Fruit fly (Drosophila melanogaster) S2 (cell line): ENCODE data around the gene CG6236.

Experiments used
- CG8478 ChIP-seq: fragments of >200 bp; optimal IDR thresholded peaks from 2 replicates; lab custom pipeline; 2018
- CTCF ChIP-seq, 2 experiments: fragments of >200 bp; optimal IDR thresholded peaks; 2 replicates each; lab custom pipeline; 2018

The CG6236 gene

DNA sequence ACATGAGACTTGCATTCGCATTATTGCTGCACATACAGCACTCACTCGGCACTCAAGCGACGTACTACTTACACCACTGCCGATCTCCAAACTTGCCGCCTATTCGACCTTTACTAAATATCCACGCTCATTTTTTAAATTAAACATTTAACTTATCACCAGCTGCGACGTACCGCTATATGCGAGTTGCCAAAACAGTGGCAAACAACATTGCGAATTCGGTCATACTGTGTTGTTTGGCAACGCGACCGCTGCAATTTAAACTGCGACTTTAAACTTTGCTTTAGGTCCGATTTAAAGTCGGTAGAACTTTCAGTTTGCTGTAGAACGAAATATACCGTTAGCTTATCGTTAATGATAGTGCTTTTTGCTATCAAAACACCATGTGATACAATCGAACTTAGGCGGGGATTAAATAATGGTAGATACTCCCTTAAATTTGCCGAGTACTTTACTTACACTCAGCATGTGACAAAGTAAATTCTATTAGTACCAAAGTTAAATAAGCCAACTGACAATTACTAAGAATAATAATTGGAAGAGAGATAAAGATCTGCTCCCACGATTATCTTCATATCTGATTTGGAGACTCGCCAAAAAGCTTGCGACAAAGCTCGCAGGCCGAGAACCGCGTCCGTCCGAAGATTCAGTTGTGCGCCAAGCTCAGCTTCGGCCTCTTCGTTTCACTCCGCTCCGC lies at the start of gene CG6236, which contains the start of gene ea:
Gene CG6236, minus strand, starts transcription at position 187 of the 697 bp plus-strand sequence.
Gene ea, plus strand, starts transcription at position 647 of the 697 bp plus-strand sequence.
- TF ChIP-seq CG8478 (lab: Kevin White, UChicago) (no peak), CTCF (optimal IDR thresholded peaks at IDR 0.05; lab: Kevin White, UChicago) (no peak)

dm6 chr3R:15375470-15375869 lies 47.4 kb upstream of the CG6236 start:
- TF ChIP-seq CTCF (optimal IDR thresholded peaks at IDR 0.05; lab: Kevin White, UChicago) (no peak), CG8478 (lab: Kevin White, UChicago) (no peak)

DNA sequence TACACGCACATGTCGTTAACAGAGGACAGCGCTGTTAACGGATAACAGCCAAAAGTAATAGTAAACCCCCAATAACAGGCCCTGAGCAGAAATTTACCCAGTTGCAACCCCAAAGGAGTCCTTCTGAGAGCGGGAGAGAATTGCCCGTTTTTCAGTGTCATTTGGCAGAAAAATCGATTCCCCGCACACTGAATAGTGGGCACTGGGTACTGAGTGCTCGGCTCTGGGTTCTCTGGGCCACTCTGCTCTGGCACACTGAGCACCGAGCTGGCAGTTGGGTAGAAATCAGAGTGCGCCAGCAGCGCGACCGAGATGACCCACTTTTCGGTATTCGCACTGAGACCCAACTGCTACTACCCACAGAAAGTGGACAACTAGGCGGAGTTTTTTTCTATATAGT lies 46.3 kb upstream of the CG6236 start, which contains the start of gene Rbp:
Gene Rbp, plus strand, starts transcription at position 239 of the 400 bp plus-strand sequence.
- TF ChIP-seq CTCF (optimal IDR thresholded peaks at IDR 0.05; lab: Kevin White, UChicago): no peak
- no peak for TF ChIP-seq CG8478 (lab: Kevin White, UChicago)

dm6 chr3R:15371833-15372232 lies 43.8 kb upstream of the CG6236 start, which contains the start of the genes Ccm3 and CG6136:
Gene Ccm3 (plus strand): TSS chr3R:15371957.
Gene CG6136 (minus strand): TSS chr3R:15372212.
- no peak for TF ChIP-seq CG8478 (lab: Kevin White, UChicago)
- peak in 1 of 2 experiments; percentile 2 for TF ChIP-seq CTCF (optimal IDR thresholded peaks at IDR 0.05; lab: Kevin White, UChicago)

DNA sequence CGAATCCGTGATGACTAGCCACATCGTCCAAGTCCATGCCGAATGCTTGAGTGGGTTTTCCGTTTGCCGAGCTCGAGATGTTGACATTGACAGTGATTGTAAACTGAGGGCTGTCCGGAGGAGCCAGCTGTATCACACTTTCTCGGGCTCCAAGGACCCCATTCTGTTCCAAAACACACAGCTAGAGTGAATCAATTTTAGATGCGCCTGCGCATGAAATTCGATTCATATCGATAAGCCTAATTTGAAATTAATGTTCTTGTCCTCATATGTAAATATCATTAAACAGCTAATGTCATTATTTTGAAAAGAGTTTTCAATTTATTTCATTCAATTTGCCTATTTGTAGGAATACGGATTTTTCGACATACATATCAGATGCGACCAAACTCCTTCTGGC lies 41.7 kb upstream of the CG6236 start, which contains the start of gene CG14868:
Gene CG14868, minus strand, starts transcription at position 204 of the 400 bp plus-strand sequence.
- TF ChIP-seq CG8478 (lab: Kevin White, UChicago) (no peak), CTCF (optimal IDR thresholded peaks at IDR 0.05; lab: Kevin White, UChicago) (no peak)

DNA sequence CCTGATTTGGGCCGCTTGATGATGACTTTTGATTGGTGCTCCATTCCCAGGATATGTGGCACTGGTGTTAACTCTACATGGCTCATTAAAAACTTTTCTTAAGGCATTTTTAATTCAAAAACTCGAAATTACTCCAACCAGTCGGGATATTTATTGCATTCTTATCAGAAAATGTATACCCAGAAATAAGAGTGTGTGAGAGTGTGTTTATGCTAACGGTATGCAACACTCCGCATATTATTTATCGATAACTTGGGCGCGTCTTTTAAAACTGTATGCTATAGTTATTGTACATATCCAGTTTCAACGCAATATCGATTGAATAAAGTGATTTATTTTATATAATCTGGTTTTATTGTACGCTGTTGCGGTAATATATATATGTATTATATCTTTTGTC lies 39.4 kb upstream of the CG6236 start, which contains the start of gene CG34404:
Gene CG34404, minus strand, starts transcription at position 189 of the 400 bp plus-strand sequence.
- no peak for TF ChIP-seq CG8478 (lab: Kevin White, UChicago)

- no peak for TF ChIP-seq CG8478 (lab: Kevin White, UChicago)
- no peak for TF ChIP-seq CTCF (optimal IDR thresholded peaks at IDR 0.05; lab: Kevin White, UChicago)
Measured at dm6 chr3R:15366839-15367238, 38.8 kb upstream of the CG6236 start.

DNA sequence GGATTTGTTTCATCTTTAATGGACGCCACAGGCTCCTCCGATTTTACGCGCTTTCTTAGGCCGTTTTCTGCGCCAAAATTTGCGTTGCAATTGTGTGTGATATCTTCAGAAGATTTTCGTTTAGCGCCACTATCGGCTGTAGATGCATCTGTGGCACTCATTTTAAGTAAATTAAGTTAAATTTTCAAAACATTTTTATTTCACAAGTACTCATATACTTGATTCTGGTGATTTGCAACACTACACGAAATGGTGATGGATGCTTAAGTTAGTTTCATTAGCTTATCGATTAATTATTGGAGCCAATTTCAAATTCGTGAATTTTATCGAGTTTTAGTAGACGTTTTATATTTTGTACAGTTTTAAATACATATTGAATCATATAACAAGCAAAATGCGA lies 35.5 kb upstream of the CG6236 start, which contains the start of gene CG6171:
Gene CG6171, minus strand, starts transcription at position 250 of the 400 bp plus-strand sequence.
- TF ChIP-seq CG8478 (lab: Kevin White, UChicago) (no peak), CTCF (optimal IDR thresholded peaks at IDR 0.05; lab: Kevin White, UChicago) (no peak)

dm6 chr3R:15361490-15361889 lies 33.4 kb upstream of the CG6236 start, which contains the start of the genes Cog2 and Trax:
Gene Cog2 (minus strand): TSS chr3R:15361657.
Gene Trax (plus strand): TSS chr3R:15361692.
- no peak for TF ChIP-seq CTCF (optimal IDR thresholded peaks at IDR 0.05; lab: Kevin White, UChicago)
- no peak for TF ChIP-seq CG8478 (lab: Kevin White, UChicago)

DNA sequence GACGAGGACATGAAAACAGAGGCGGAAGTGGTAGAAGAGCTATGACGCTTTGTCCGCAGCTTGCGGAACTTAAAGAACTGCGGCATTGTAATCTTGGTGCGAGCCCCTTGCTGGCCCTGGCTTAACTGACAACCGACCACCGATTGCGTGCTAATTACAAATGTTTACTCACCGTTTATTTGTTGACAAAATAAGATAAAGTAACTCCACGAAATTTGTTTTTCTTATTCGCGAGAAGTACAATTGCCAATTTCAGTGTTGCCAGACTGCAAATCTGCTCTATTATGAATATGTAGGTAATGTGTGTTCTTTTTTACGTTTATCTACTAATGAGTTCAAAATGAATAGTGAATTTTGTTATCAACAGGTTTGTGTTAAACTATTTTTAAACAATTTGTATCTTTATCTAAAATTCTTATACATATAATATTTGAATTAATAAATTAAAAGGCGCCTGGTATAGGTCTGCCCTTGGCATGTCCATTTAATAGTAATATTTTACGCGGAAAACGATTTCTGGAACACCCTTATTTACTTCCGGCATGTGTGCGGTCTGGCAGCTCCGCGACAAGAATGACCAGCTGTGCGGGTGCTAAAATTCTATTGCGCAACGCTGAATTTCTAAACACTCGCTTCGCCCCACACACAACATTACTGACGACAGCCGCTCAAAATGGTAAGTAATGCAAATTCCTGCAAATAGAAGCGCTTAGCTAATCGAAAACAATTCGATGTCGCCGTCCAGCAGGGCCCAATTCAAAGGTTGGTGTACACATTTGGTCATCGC lies 28.8 kb upstream of the CG6236 start, which contains the start of the genes Atg4b and Hibch:
Gene Atg4b, minus strand, starts transcription at position 280 of the 787 bp plus-strand sequence.
Gene Hibch, plus strand, starts transcription at position 585 of the 787 bp plus-strand sequence.
- TF ChIP-seq CG8478 (lab: Kevin White, UChicago) (no peak), CTCF (optimal IDR thresholded peaks at IDR 0.05; lab: Kevin White, UChicago) (no peak)

DNA sequence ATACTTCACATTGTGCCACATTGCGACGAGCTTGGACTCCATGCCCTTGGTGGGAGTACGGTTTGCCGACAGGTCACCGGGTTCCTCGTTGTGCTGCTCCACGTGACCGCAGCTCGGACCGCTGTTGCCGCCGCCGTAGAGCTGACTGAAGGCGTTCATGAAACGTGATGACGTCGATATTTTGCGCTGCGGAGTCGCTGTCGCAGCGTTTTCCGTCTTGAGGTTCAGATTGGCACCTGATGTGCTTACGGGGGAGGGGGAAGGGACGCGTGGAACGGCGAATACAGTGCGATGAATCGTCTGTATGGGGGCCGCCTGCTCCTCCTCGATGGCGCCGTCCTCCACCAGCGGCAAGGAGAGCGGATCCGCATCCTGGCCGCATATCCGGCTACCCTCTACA lies 28.1 kb upstream of the CG6236 start:
- TF ChIP-seq CG8478 (lab: Kevin White, UChicago): no peak
- no peak for TF ChIP-seq CTCF (optimal IDR thresholded peaks at IDR 0.05; lab: Kevin White, UChicago)

DNA sequence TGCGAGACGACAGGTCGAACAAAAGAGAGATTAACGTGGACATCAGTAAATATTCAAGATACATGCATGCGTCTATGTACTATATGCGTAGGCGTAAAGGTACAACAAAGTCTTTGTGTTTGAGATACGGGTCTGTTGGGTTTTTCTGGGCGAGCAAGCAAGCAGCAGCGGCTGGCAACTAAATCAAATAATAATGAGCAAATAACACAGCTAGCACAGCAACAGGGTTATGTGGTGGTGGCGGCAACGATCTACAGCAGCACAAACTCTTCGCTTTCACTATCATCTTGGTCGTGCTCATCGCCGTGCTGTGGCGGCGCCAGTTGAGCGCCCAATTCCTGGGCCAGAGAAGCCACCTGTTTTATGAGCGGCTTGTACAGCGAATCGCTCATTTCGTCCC lies 25.9 kb upstream of the CG6236 start:
- TF ChIP-seq CG8478 (lab: Kevin White, UChicago) (no peak), CTCF (optimal IDR thresholded peaks at IDR 0.05; lab: Kevin White, UChicago) (no peak)

dm6 chr3R:15350993-15351426 lies 22.9 kb upstream of the CG6236 start, which contains the start of the genes Trs33 and Tmtc4:
Gene Trs33 (minus strand): TSS chr3R:15350995.
Gene Tmtc4 (plus strand): TSS chr3R:15351225.
- TF ChIP-seq CG8478 (lab: Kevin White, UChicago) (no peak), CTCF (optimal IDR thresholded peaks at IDR 0.05; lab: Kevin White, UChicago) (no peak)

dm6 chr3R:15347822-15348221 lies 19.8 kb upstream of the CG6236 start, which contains the start of the genes CG42726 and CG42727:
Gene CG42726 (plus strand): TSS chr3R:15348048.
Gene CG42727 (plus strand): TSS chr3R:15348048.
- TF ChIP-seq CG8478 (lab: Kevin White, UChicago) (no peak), CTCF (optimal IDR thresholded peaks at IDR 0.05; lab: Kevin White, UChicago) (no peak)
